Worm (Caenorhabditis elegans) whole organism, L4 larva: ENCODE measurements around the gene B0361.9.

Source experiments
- D1046.2 ChIP-seq: fragments of 200-800 bp; sonication (Bioruptor generic); IDR thresholded peaks from 2 replicates; pipeline ENCODE4 v1.3.6; 2022; ENCODE audit warnings: missing genetic modification characterization, missing compliant biosample characterization
- F37D6.2 ChIP-seq: sonication (generic microtip); optimal IDR thresholded peaks from 2 replicates; lab custom pipeline; 2016; ENCODE audit warnings: mild to moderate bottlenecking, missing genetic modification characterization, missing compliant biosample characterization
- F44E2.7 ChIP-seq: fragments of 200-800 bp; sonication (Bioruptor generic); IDR thresholded peaks from 2 replicates; pipeline ENCODE4 v2.1.2; 2022; ENCODE audit warnings: missing genetic modification characterization, missing compliant biosample characterization
- F49E8.2 ChIP-seq: sonication (generic microtip); optimal IDR thresholded peaks from 2 replicates; lab custom pipeline; 2016; ENCODE audit warnings: missing compliant biosample characterization, mild to moderate bottlenecking, missing genetic modification characterization, borderline replicate concordance
- R02D3.7 ChIP-seq: fragments of 150-350 bp; sonication (generic microtip); optimal IDR thresholded peaks from 3 replicates; lab custom pipeline; 2014; ENCODE audit warnings: missing biosample characterization, missing genetic modification characterization
- T20F7.1 ChIP-seq: fragments of 200-800 bp; sonication (Bioruptor generic); optimal IDR thresholded peaks from 2 replicates; lab custom pipeline; 2018; ENCODE audit warnings: mild to moderate bottlenecking, missing genetic modification characterization, missing compliant biosample characterization
- T26A8.4 ChIP-seq: fragments of 200-800 bp; sonication (Bioruptor generic); IDR thresholded peaks from 2 replicates; pipeline ENCODE4 v1.3.6; 2022; ENCODE audit warnings: missing genetic modification characterization, missing compliant biosample characterization
- Y105C5A.15 ChIP-seq: fragments of 200-800 bp; sonication (Bioruptor generic); IDR thresholded peaks from 2 replicates; pipeline ENCODE4 v1.3.6; 2022; ENCODE audit warnings: missing genetic modification characterization, missing compliant biosample characterization
- ZK546.5 ChIP-seq, 2 experiments: sonication (generic microtip); optimal IDR thresholded peaks; 2 replicates each; lab custom pipeline; 2017; ENCODE audit warnings: missing biosample characterization in 2 of 2, missing genetic modification characterization in 2 of 2
- ceh-20 ChIP-seq: fragments of 200-800 bp; sonication (Bioruptor generic); IDR thresholded peaks from 2 replicates; pipeline ENCODE4 v1.3.6; 2022; ENCODE audit warnings: missing genetic modification reagents, missing genetic modification characterization, missing compliant biosample characterization
- ceh-32 ChIP-seq: sonication (generic microtip); optimal IDR thresholded peaks from 2 replicates; lab custom pipeline; 2016; ENCODE audit warnings: mild to moderate bottlenecking, missing genetic modification characterization, missing compliant biosample characterization; ENCODE audit not compliant: poor library complexity
- ceh-44 ChIP-seq: fragments of 200-800 bp; sonication (Bioruptor generic); IDR thresholded peaks from 2 replicates; pipeline ENCODE4 v1.3.6; 2022; ENCODE audit warnings: missing genetic modification reagents, missing genetic modification characterization, missing compliant biosample characterization
- ceh-82 ChIP-seq: sonication (generic microtip); optimal IDR thresholded peaks from 2 replicates; lab custom pipeline; 2017; ENCODE audit warnings: missing biosample characterization, missing genetic modification characterization
- ces-1 ChIP-seq: fragments of 150-350 bp; sonication (generic microtip); optimal IDR thresholded peaks from 4 replicates; lab custom pipeline; 2014; ENCODE audit warnings: missing biosample characterization, missing genetic modification reagents, missing genetic modification characterization
- daf-12 ChIP-seq: fragments of 150-350 bp; optimal IDR thresholded peaks from 2 replicates; lab custom pipeline; 2014; ENCODE audit warnings: missing biosample characterization, missing genetic modification reagents, missing genetic modification characterization
- daf-16 ChIP-seq, 3 experiments: sonication (generic microtip); optimal IDR thresholded peaks; 2 replicates each; lab custom pipeline; 2016 to 2017; ENCODE audit warnings: missing genetic modification characterization in 3 of 3, missing genetic modification reagents in 3 of 3, mild to moderate bottlenecking in 2 of 3, missing compliant biosample characterization in 2 of 3, missing biosample characterization in 1 of 3, moderate library complexity in 1 of 3
- daf-19 ChIP-seq: fragments of 200-800 bp; sonication (Bioruptor generic); conservative IDR thresholded peaks from 2 replicates; pipeline ENCODE4 v1.3.6; 2022; ENCODE audit warnings: missing genetic modification characterization, missing compliant biosample characterization
- dmd-6 ChIP-seq: fragments of 200-800 bp; sonication (Bioruptor generic); IDR thresholded peaks from 2 replicates; pipeline ENCODE4 v1.3.6; 2022; ENCODE audit warnings: missing genetic modification reagents, missing genetic modification characterization, missing compliant biosample characterization
- duxl-1 ChIP-seq: sonication (generic microtip); optimal IDR thresholded peaks from 2 replicates; lab custom pipeline; 2016; ENCODE audit warnings: mild to moderate bottlenecking, missing genetic modification characterization, moderate library complexity, missing compliant biosample characterization; ENCODE audit not compliant: poor library complexity
- egl-43 ChIP-seq: fragments of 200-800 bp; sonication (Bioruptor generic); IDR thresholded peaks from 2 replicates; pipeline ENCODE4 v1.3.6; 2022; ENCODE audit warnings: missing genetic modification reagents, missing genetic modification characterization, missing compliant biosample characterization
- gei-8 ChIP-seq: fragments of 200-800 bp; sonication (Bioruptor generic); optimal IDR thresholded peaks from 2 replicates; lab custom pipeline; 2018; ENCODE audit warnings: mild to moderate bottlenecking, missing genetic modification characterization, missing compliant biosample characterization
- hlh-11 ChIP-seq: fragments of 200-800 bp; sonication (Bioruptor generic); optimal IDR thresholded peaks from 2 replicates; lab custom pipeline; 2018; ENCODE audit warnings: mild to moderate bottlenecking, missing genetic modification characterization, missing compliant biosample characterization
- hlh-30 ChIP-seq: sonication (generic microtip); optimal IDR thresholded peaks from 2 replicates; lab custom pipeline; 2017; ENCODE audit warnings: antibody characterized with exemption, mild to moderate bottlenecking, missing genetic modification characterization, missing compliant biosample characterization; ENCODE audit not compliant: insufficient read depth
- jun-1 ChIP-seq: fragments of 150-350 bp; optimal IDR thresholded peaks from 2 replicates; lab custom pipeline; 2014; ENCODE audit warnings: missing biosample characterization, missing genetic modification reagents, missing genetic modification characterization
- lin-13 ChIP-seq: fragments of 150-350 bp; optimal IDR thresholded peaks from 2 replicates; lab custom pipeline; 2014; ENCODE audit warnings: missing biosample characterization, missing genetic modification reagents, missing genetic modification characterization
- lin-15B ChIP-seq: fragments of 150-350 bp; sonication (generic microtip); optimal IDR thresholded peaks from 3 replicates; lab custom pipeline; 2014; ENCODE audit warnings: missing biosample characterization, missing genetic modification characterization
- lin-38 ChIP-seq: fragments of 200-800 bp; sonication (Bioruptor generic); IDR thresholded peaks from 2 replicates; pipeline ENCODE4 v1.3.6; 2022; ENCODE audit warnings: missing genetic modification reagents, missing genetic modification characterization, missing compliant biosample characterization
- lin-39 ChIP-seq: fragments of 150-350 bp; optimal IDR thresholded peaks from 2 replicates; lab custom pipeline; 2014; ENCODE audit warnings: missing biosample characterization, missing genetic modification reagents, missing genetic modification characterization
- lsy-2 ChIP-seq, 2 experiments: fragments of 150-350 bp in 1 of 2; sonication (generic microtip) in 1 of 2; optimal IDR thresholded peaks; 2 replicates each; lab custom pipeline; 2014 to 2017; ENCODE audit warnings: missing biosample characterization in 2 of 2, missing genetic modification characterization in 2 of 2
- madf-9 ChIP-seq: fragments of 200-800 bp; sonication (Bioruptor generic); conservative IDR thresholded peaks from 2 replicates; pipeline ENCODE4 v1.3.6; 2022; ENCODE audit warnings: missing genetic modification reagents, missing genetic modification characterization, missing compliant biosample characterization
- mdt-29 ChIP-seq: fragments of 200-800 bp; sonication (Bioruptor generic); IDR thresholded peaks from 2 replicates; pipeline ENCODE4 v1.3.6; 2022; ENCODE audit warnings: missing genetic modification reagents, missing genetic modification characterization, missing compliant biosample characterization
- mxl-2 ChIP-seq: fragments of 200-800 bp; sonication (Bioruptor generic); conservative IDR thresholded peaks from 2 replicates; pipeline ENCODE4 v1.3.6; 2022; ENCODE audit warnings: missing genetic modification reagents, missing genetic modification characterization, missing compliant biosample characterization
- nhr-10 ChIP-seq: fragments of 150-350 bp; optimal IDR thresholded peaks from 2 replicates; lab custom pipeline; 2014; ENCODE audit warnings: missing biosample characterization, missing genetic modification characterization
- nhr-102 ChIP-seq: sonication (generic microtip); optimal IDR thresholded peaks from 2 replicates; lab custom pipeline; 2016; ENCODE audit warnings: mild to moderate bottlenecking, missing genetic modification characterization, moderate library complexity, missing compliant biosample characterization
- nhr-111 ChIP-seq: fragments of 200-800 bp; sonication (Bioruptor generic); optimal IDR thresholded peaks from 2 replicates; lab custom pipeline; 2018; ENCODE audit warnings: mild to moderate bottlenecking, missing genetic modification characterization, missing compliant biosample characterization
- nhr-25 ChIP-seq: sonication (generic microtip); optimal IDR thresholded peaks from 2 replicates; lab custom pipeline; 2017; ENCODE audit warnings: missing genetic modification characterization, mild to moderate bottlenecking, missing compliant biosample characterization, antibody characterized with exemption, moderate library complexity, borderline replicate concordance; ENCODE audit not compliant: insufficient read depth
- nhr-28 ChIP-seq: fragments of 150-350 bp; optimal IDR thresholded peaks from 2 replicates; lab custom pipeline; 2014; ENCODE audit warnings: missing biosample characterization, missing genetic modification characterization
- nhr-42 ChIP-seq: fragments of 200-800 bp; sonication (Bioruptor generic); IDR thresholded peaks from 2 replicates; pipeline ENCODE4 v1.3.6; 2022; ENCODE audit warnings: missing genetic modification characterization, missing compliant biosample characterization
- nhr-48 ChIP-seq: sonication (generic microtip); optimal IDR thresholded peaks from 2 replicates; lab custom pipeline; 2016; ENCODE audit warnings: mild to moderate bottlenecking, missing genetic modification characterization, missing compliant biosample characterization
- nhr-6 ChIP-seq: fragments of 150-350 bp; optimal IDR thresholded peaks from 2 replicates; lab custom pipeline; 2014; ENCODE audit warnings: missing biosample characterization, missing genetic modification characterization
- php-3 ChIP-seq: fragments of 200-800 bp; sonication (Bioruptor generic); IDR thresholded peaks from 2 replicates; pipeline ENCODE4 v1.3.6; 2022; ENCODE audit warnings: missing genetic modification reagents, missing genetic modification characterization, missing compliant biosample characterization
- pqm-1 ChIP-seq: sonication (generic microtip); optimal IDR thresholded peaks from 2 replicates; lab custom pipeline; 2017; ENCODE audit warnings: missing biosample characterization, missing genetic modification characterization
- rbr-2 ChIP-seq: sonication (generic microtip); optimal IDR thresholded peaks from 2 replicates; lab custom pipeline; 2016; ENCODE audit warnings: missing genotype, missing genetic modification characterization, missing compliant biosample characterization
- sdz-12 ChIP-seq: fragments of 200-800 bp; sonication (Bioruptor generic); optimal IDR thresholded peaks from 2 replicates; lab custom pipeline; 2018; ENCODE audit warnings: mild to moderate bottlenecking, missing genetic modification characterization, missing compliant biosample characterization
- set-16 ChIP-seq: fragments of 200-800 bp; sonication (Bioruptor generic); IDR thresholded peaks from 2 replicates; pipeline ENCODE4 v1.3.6; 2022; ENCODE audit warnings: missing genetic modification reagents, missing genetic modification characterization, missing compliant biosample characterization
- spr-3 ChIP-seq: fragments of 200-800 bp; sonication (Bioruptor generic); optimal IDR thresholded peaks from 2 replicates; lab custom pipeline; 2018; ENCODE audit warnings: mild to moderate bottlenecking, missing genetic modification characterization, missing compliant biosample characterization
- unc-39 ChIP-seq: sonication (generic microtip); optimal IDR thresholded peaks from 2 replicates; lab custom pipeline; 2017; ENCODE audit warnings: missing biosample characterization, missing genetic modification characterization
- vab-7 ChIP-seq: fragments of 200-800 bp; sonication (Bioruptor generic); IDR thresholded peaks from 2 replicates; pipeline ENCODE4 v1.3.6; 2022; ENCODE audit warnings: missing genetic modification reagents, missing genetic modification characterization, missing compliant biosample characterization
- zfp-2 ChIP-seq: sonication (generic microtip); optimal IDR thresholded peaks from 2 replicates; lab custom pipeline; 2016; ENCODE audit warnings: mild to moderate bottlenecking, missing genetic modification characterization, missing compliant biosample characterization

Gene B0361.9

ce11 chrIII:7323331-7323730 lies 23.9 kb upstream of the B0361.9 start:
- no peak for TF ChIP-seq egl-43
- no peak for TF ChIP-seq ces-1 (GFP tag; lab: Kevin White, UChicago)
- TF ChIP-seq zfp-2 (tag; lab: Kevin White, UChicago) = no peak
- no peak for TF ChIP-seq nhr-6
- peak; percentile 31 for TF ChIP-seq nhr-28 (tag; lab: Kevin White, UChicago)
- TF ChIP-seq Y105C5A.15 = no peak
- no peak for TF ChIP-seq F49E8.2 (tag; lab: Kevin White, UChicago)
- TF ChIP-seq nhr-102 = no peak
- no peak for TF ChIP-seq D1046.2 (GFP tag; lab: Robert Waterston, UW)
- no peak for TF ChIP-seq T20F7.1 (GFP tag; lab: Kevin White, UChicago)
- TF ChIP-seq gei-8 (GFP tag; lab: Kevin White, UChicago) = no peak
- TF ChIP-seq pqm-1 (tag; lab: Kevin White, UChicago) = peak; percentile 51
- TF ChIP-seq unc-39 (tag; lab: Kevin White, UChicago) = no peak
- TF ChIP-seq daf-12 (tag; lab: Kevin White, UChicago) = no peak
- TF ChIP-seq vab-7 (GFP tag; lab: Robert Waterston, UW) = no peak
- TF ChIP-seq lin-15B (tag; lab: Kevin White, UChicago) = no peak
- no peak for TF ChIP-seq nhr-48
- no peak for TF ChIP-seq T26A8.4 (GFP tag; lab: Robert Waterston, UW)
- TF ChIP-seq lin-38 (GFP tag; lab: Robert Waterston, UW) = no peak
- no peak for TF ChIP-seq duxl-1
- no peak for TF ChIP-seq F37D6.2 (tag; lab: Kevin White, UChicago)
- no peak for TF ChIP-seq spr-3
- no peak for TF ChIP-seq jun-1 (tag; lab: Kevin White, UChicago)
- no peak for TF ChIP-seq lsy-2 (tag; optimal IDR thresholded peaks at IDR 0.05; lab: Kevin White, UChicago)
- TF ChIP-seq php-3 (GFP tag; lab: Robert Waterston, UW) = peak; percentile 58; the same call in 1 of the 2 replicates
- peak; percentile 41 for TF ChIP-seq hlh-11 (tag; lab: Kevin White, UChicago)
- TF ChIP-seq ceh-44 (GFP tag; lab: Robert Waterston, UW) = no peak
- TF ChIP-seq nhr-10 (tag; lab: Kevin White, UChicago) = no peak
- TF ChIP-seq ceh-20 (GFP tag; lab: Robert Waterston, UW) = no peak
- TF ChIP-seq F44E2.7 (GFP tag; lab: Robert Waterston, UW) = no peak
- no peak for TF ChIP-seq ceh-82 (tag; lab: Kevin White, UChicago)
- no peak for TF ChIP-seq sdz-12
- no peak for TF ChIP-seq daf-19 (GFP tag; lab: Robert Waterston, UW)
- TF ChIP-seq hlh-30 = no peak
- TF ChIP-seq dmd-6 (GFP tag; lab: Robert Waterston, UW) = 0 out of 2 replicates have a peak, but pooled peaks have one; percentile 25
- TF ChIP-seq mxl-2 (GFP tag; lab: Robert Waterston, UW) = no peak
- TF ChIP-seq lin-39 = no peak
- TF ChIP-seq madf-9 (GFP tag; lab: Robert Waterston, UW) = no peak
- TF ChIP-seq daf-16 (GFP tag; optimal IDR thresholded peaks at IDR 0.05; lab: Kevin White, UChicago) = no peak
- TF ChIP-seq daf-16 (tag; optimal IDR thresholded peaks at IDR 0.05; lab: Kevin White, UChicago) = peak; percentile 45
- TF ChIP-seq set-16 = no peak
- no peak for TF ChIP-seq lin-13
- TF ChIP-seq rbr-2 (tag; lab: Kevin White, UChicago) = no peak
- no peak for TF ChIP-seq ZK546.5 (tag; optimal IDR thresholded peaks at IDR 0.05; lab: Kevin White, UChicago)
- no peak for TF ChIP-seq nhr-42 (GFP tag; lab: Robert Waterston, UW)
- TF ChIP-seq nhr-111 (GFP tag; lab: Kevin White, UChicago) = no peak
- no peak for TF ChIP-seq R02D3.7 (tag; lab: Kevin White, UChicago)
- no peak for TF ChIP-seq nhr-25
- TF ChIP-seq ceh-32 (tag; lab: Kevin White, UChicago) = no peak
- TF ChIP-seq mdt-29 = no peak
